Fruit fly (Drosophila melanogaster) whole organism, wandering third instar larva: ENCODE measurements around the gene Tctp.

Source experiments
- CG9705 ChIP-seq: fragments of 200-800 bp; sonication (Bioruptor generic); optimal IDR thresholded peaks from 2 replicates; lab custom pipeline; 2018; ENCODE audit warnings: missing biosample characterization, mild to moderate bottlenecking, missing genetic modification characterization
- OdsH ChIP-seq: fragments of 200-800 bp; sonication (Bioruptor generic); optimal IDR thresholded peaks from 2 replicates; lab custom pipeline; 2016; ENCODE audit warnings: missing biosample characterization, mild to moderate bottlenecking, missing genetic modification characterization
- dsf ChIP-seq: sonication (Bioruptor generic); optimal IDR thresholded peaks from 2 replicates; lab custom pipeline; 2016; ENCODE audit warnings: missing biosample characterization, missing genetic modification characterization, borderline replicate concordance
- fru ChIP-seq: fragments of 200-800 bp; sonication (Bioruptor generic); optimal IDR thresholded peaks from 3 replicates; lab custom pipeline; 2016; ENCODE audit warnings: missing biosample characterization, mild to moderate bottlenecking, missing genetic modification characterization
- lola ChIP-seq: fragments of >200 bp; optimal IDR thresholded peaks from 2 replicates; lab custom pipeline; 2017; ENCODE audit warnings: missing biosample characterization, missing genetic modification characterization
- pan ChIP-seq: fragments of >200 bp; optimal IDR thresholded peaks from 2 replicates; lab custom pipeline; 2017
- psq ChIP-seq: fragments of 200-800 bp; sonication (Bioruptor generic); optimal IDR thresholded peaks from 3 replicates; lab custom pipeline; 2017; ENCODE audit warnings: missing biosample characterization, mild to moderate bottlenecking, missing genetic modification characterization, moderate library complexity
- usp ChIP-seq: fragments of >200 bp; optimal IDR thresholded peaks from 2 replicates; lab custom pipeline; 2017; ENCODE audit warnings: missing biosample characterization, missing genetic modification characterization

DNA sequence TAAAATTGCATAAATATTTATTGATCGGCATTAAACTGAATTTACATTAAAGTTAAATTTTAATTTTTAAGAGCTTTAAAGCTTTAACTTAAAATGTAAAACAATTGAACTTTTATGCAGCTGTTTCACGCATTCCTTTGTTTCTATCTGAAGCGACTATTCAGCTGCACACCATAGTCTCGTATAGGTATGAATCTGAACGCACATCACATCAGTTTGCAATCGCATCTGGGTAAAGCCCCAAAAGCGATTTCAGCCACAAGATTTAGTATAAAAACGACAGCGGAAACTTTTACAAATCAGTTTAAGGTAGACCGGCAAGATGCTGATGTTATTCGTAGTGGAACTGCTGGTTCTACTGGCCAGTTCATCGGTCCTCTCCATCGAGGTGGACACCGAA, 49.1 kb upstream of the Tctp start, which contains the start of gene CG4757:
- TF ChIP-seq fru = no peak
- no peak for TF ChIP-seq usp (GFP tag; lab: Kevin White, UChicago)
- no peak for TF ChIP-seq CG9705
- TF ChIP-seq psq (GFP tag; lab: Kevin White, UChicago) = no peak
- no peak for TF ChIP-seq dsf
- no peak for TF ChIP-seq pan (lab: Kevin White, UChicago)
- TF ChIP-seq lola (GFP tag; lab: Kevin White, UChicago) = no peak
- TF ChIP-seq OdsH (GFP tag; lab: Kevin White, UChicago) = no peak
